Worm (Caenorhabditis elegans): Measurements from ENCODE around the gene F43E12.1.

F43E12.1 gene

ce11 chrX:7140682-7141254, 36.7 kb upstream of the F43E12.1 start:
- TF ChIP-seq hlh-13 (GFP tag; optimal IDR thresholded peaks at IDR 0.05), result no peak
- peak; percentile 54 for TF ChIP-seq elt-2 (tag; optimal IDR thresholded peaks at IDR 0.05)

- peak; percentile 27 for TF ChIP-seq elt-2 (tag; optimal IDR thresholded peaks at IDR 0.05)
- no peak for TF ChIP-seq tbx-2 (tag; optimal IDR thresholded peaks at IDR 0.05)
Observed at ce11 chrX:7143515-7143914, 33.9 kb upstream of the F43E12.1 start, which contains the start of gene alh-10. Gene alh-10 (minus strand): TSS chrX:7143641.

- TF ChIP-seq sdc-2 (tag; optimal IDR thresholded peaks at IDR 0.05), result no peak
- TF ChIP-seq eyg-1 (tag; optimal IDR thresholded peaks at IDR 0.05), result no peak
- no peak for TF ChIP-seq sox-4 (tag; optimal IDR thresholded peaks at IDR 0.05)
- TF ChIP-seq fkh-6 (tag; optimal IDR thresholded peaks at IDR 0.05), result no peak
- TF ChIP-seq ama-1 (optimal IDR thresholded peaks at IDR 0.05), result no peak
- TF ChIP-seq fax-1 (tag; optimal IDR thresholded peaks at IDR 0.05), result no peak
- TF ChIP-seq nhr-232 (tag; optimal IDR thresholded peaks at IDR 0.05), result no peak
- no peak for TF ChIP-seq pha-4 (tag; optimal IDR thresholded peaks at IDR 0.05)
- no peak for TF ChIP-seq hlh-8 (tag; optimal IDR thresholded peaks at IDR 0.05)
- no peak for TF ChIP-seq tbx-2 (tag; optimal IDR thresholded peaks at IDR 0.05)
- no peak for TF ChIP-seq ceh-19 (GFP tag; optimal IDR thresholded peaks at IDR 0.05)
- no peak for TF ChIP-seq ceh-18 (tag; optimal IDR thresholded peaks at IDR 0.05)
- TF ChIP-seq ceh-14 (tag; optimal IDR thresholded peaks at IDR 0.05), result no peak
- no peak for TF ChIP-seq ahr-1 (tag; optimal IDR thresholded peaks at IDR 0.05)
- TF ChIP-seq mec-3 (tag; optimal IDR thresholded peaks at IDR 0.05; ENCODE audit: borderline replicate concordance), result no peak
Observed at ce11 chrX:7149670-7150069, 27.8 kb upstream of the F43E12.1 start.

DNA sequence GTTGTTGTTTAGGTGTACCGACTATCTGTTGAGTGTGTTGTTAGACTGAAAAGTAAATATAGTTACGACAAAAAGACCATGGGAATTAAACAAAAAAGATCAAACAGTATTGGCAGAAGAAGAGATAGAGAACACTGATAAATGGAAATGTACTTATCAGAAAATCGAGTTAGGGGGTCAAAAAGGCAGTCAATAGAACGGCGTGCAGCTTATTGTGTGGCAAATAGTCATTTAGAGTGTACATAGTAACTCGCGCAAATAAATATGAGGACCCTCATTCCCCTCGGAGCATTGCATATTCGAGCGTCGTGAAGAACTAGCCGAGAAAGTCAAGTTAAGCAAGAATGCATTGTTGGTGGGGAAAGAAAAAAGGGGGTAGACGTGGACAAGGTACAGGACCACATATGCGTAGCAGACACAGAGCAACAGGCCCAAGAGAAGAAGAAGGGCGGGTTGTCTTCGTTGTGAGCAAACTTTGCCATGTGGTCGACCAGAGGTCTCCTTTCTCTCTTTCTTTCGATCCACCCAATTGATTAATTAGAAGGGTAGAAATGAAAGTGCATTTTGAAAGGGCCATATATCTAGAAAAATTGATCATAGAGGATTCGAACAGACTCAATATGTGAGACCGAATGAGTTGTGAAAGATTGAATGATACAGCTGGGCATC, 26.1 kb upstream of the F43E12.1 start, which contains the start of gene lam-2:
Gene lam-2, minus strand, starts transcription at position 51 of the 669 bp plus-strand sequence.
- peak; percentile 37 for TF ChIP-seq pax-1 (tag; optimal IDR thresholded peaks at IDR 0.05)
- peak; percentile 83 for TF ChIP-seq hlh-8 (tag; optimal IDR thresholded peaks at IDR 0.05)
- no peak for TF ChIP-seq tbx-2 (tag; optimal IDR thresholded peaks at IDR 0.05)
- TF ChIP-seq elt-2 (tag; optimal IDR thresholded peaks at IDR 0.05), result peak; percentile 23

DNA sequence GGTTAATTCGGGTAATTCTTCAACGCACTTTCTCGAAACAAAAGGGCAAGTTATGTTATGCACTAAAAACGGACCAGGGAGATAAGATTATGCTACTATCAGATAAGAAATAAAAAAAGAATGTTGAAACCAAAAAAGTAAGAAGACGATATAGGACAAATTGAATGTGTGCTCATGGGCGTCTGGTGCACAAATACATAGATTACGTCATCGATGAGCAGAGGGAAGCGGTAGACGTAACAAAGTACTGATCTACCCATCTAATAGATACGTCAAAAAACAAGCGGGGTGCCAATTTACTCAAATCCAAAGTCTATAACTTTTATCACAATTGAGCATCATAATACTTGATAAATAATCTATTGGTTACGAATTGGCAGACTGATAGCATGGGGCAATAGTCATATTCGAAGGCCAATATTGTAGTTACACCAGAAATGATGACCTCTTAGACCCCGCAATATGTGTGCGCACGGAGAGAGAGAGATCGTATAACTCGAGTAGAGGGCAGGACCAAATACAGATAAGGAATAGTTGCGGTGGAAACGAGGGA, 25.4 kb upstream of the F43E12.1 start:
- TF ChIP-seq K02D7.2 (tag; optimal IDR thresholded peaks at IDR 0.05) (no peak), ceh-14 (tag; optimal IDR thresholded peaks at IDR 0.05) (no peak), ztf-16 (tag; optimal IDR thresholded peaks at IDR 0.05) (no peak), elt-2 (tag; optimal IDR thresholded peaks at IDR 0.05) (peak; percentile 90), tbx-2 (tag; optimal IDR thresholded peaks at IDR 0.05) (peak; percentile 2)

DNA sequence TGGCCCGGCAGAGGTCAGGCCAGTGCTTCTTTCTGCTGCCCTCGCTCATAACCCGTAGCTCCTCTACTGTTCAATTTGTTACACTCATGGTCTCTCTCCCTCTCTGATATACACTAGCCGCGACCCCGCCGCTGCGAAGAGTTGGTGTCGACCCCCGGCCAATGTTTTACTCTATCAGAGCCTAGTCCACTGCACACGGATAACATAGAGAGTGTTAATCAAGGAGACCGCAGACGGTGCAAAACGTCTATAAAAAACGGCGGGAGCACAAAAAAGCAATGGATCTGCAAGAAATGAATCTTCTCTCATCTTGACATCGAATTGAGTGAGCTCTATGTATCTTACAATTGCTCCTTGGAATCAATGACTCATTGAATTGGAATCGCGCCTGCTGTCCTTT, 24.0 kb upstream of the F43E12.1 start:
- TF ChIP-seq nhr-232 (tag; optimal IDR thresholded peaks at IDR 0.05) (no peak), pat-9 (tag; optimal IDR thresholded peaks at IDR 0.05) (peak; percentile 15), tbx-2 (tag; optimal IDR thresholded peaks at IDR 0.05) (peak; percentile 44), pha-4 (tag; optimal IDR thresholded peaks at IDR 0.05) (no peak), unc-55 (GFP tag; optimal IDR thresholded peaks at IDR 0.05) (peak; percentile 21), sox-4 (tag; optimal IDR thresholded peaks at IDR 0.05) (peak; percentile 13), ceh-18 (tag; optimal IDR thresholded peaks at IDR 0.05) (no peak)

- TF ChIP-seq unc-42 (tag; optimal IDR thresholded peaks at IDR 0.05) (no peak), ceh-6 (GFP tag; optimal IDR thresholded peaks at IDR 0.05) (no peak), tbx-2 (tag; optimal IDR thresholded peaks at IDR 0.05) (no peak), F13H6.1 (tag; optimal IDR thresholded peaks at IDR 0.05) (no peak), ahr-1 (tag; optimal IDR thresholded peaks at IDR 0.05) (no peak), ceh-14 (tag; optimal IDR thresholded peaks at IDR 0.05) (no peak), hlh-13 (GFP tag; optimal IDR thresholded peaks at IDR 0.05) (no peak)
Observed at ce11 chrX:7155879-7156278, 21.6 kb upstream of the F43E12.1 start, which contains the start of gene C54D1.7. Gene C54D1.7 (minus strand): TSS chrX:7156035.
